Worm (Caenorhabditis elegans) whole organism, L2 larva: Measurements from ENCODE around the gene Y39A1A.24.

ENCODE experiments used
- fos-1 ChIP-seq: fragments of 150-350 bp; optimal IDR thresholded peaks from 2 replicates; lab custom pipeline; 2014; ENCODE audit warnings: missing biosample characterization, missing genetic modification characterization
- lin-39 ChIP-seq: fragments of 150-350 bp; optimal IDR thresholded peaks from 2 replicates; lab custom pipeline; 2014; ENCODE audit warnings: missing biosample characterization, missing genetic modification reagents, missing genetic modification characterization
- ztf-1 ChIP-seq: fragments of 200-800 bp; sonication (Bioruptor generic); conservative IDR thresholded peaks from 2 replicates; pipeline ENCODE4 v1.3.6; 2022; ENCODE audit warnings: missing genetic modification characterization, missing compliant biosample characterization

ce11 chrIII:10658394-10658793, 46.0 kb downstream of the Y39A1A.24 start:
- TF ChIP-seq fos-1 (tag; lab: Kevin White, UChicago) (no peak), ztf-1 (GFP tag; lab: Robert Waterston, UW) (no peak), lin-39 (tag; lab: Kevin White, UChicago) (no peak)
